Fruit fly (Drosophila melanogaster) whole organism, prepupa: ENCODE results near the gene Shawn.

Experiments
- CG11294 ChIP-seq: fragments of 200-800 bp; sonication (Bioruptor generic); IDR thresholded peaks from 2 replicates; pipeline ENCODE4 v1.3.6; 2022; ENCODE audit warnings: missing biosample characterization, missing genetic modification characterization
- CG11762 ChIP-seq: fragments of 200-800 bp; sonication (Bioruptor generic); optimal IDR thresholded peaks from 3 replicates; lab custom pipeline; 2016; ENCODE audit warnings: missing biosample characterization, missing genetic modification characterization; ENCODE audit not compliant: insufficient read depth
- CG11902 ChIP-seq: fragments of 200-800 bp; sonication (Bioruptor generic); optimal IDR thresholded peaks from 3 replicates; lab custom pipeline; 2016; ENCODE audit warnings: missing biosample characterization, missing genetic modification characterization
- CG1621 ChIP-seq: fragments of 200-800 bp; sonication (Bioruptor generic); optimal IDR thresholded peaks from 3 replicates; lab custom pipeline; 2018; ENCODE audit warnings: missing biosample characterization, mild to moderate bottlenecking, missing genetic modification characterization
- CG16779 ChIP-seq: fragments of 200-800 bp; sonication (Bioruptor generic); optimal IDR thresholded peaks from 3 replicates; lab custom pipeline; 2017; ENCODE audit warnings: missing biosample characterization, mild to moderate bottlenecking, missing genetic modification characterization
- CG3032 ChIP-seq: fragments of 200-800 bp; optimal IDR thresholded peaks from 2 replicates; lab custom pipeline; 2019; ENCODE audit warnings: missing biosample characterization, mild to moderate bottlenecking, missing genetic modification characterization, moderate library complexity
- CG31627 ChIP-seq: fragments of 200-800 bp; sonication (Bioruptor generic); optimal IDR thresholded peaks from 3 replicates; lab custom pipeline; 2016; ENCODE audit warnings: missing biosample characterization, missing genetic modification characterization
- CG34406 ChIP-seq: fragments of 200-800 bp; sonication (Bioruptor generic); optimal IDR thresholded peaks from 3 replicates; lab custom pipeline; 2016; ENCODE audit warnings: missing biosample characterization, missing genetic modification characterization
- CG4318 ChIP-seq: fragments of 200-800 bp; sonication (Bioruptor generic); optimal IDR thresholded peaks from 3 replicates; lab custom pipeline; 2017; ENCODE audit warnings: missing biosample characterization, mild to moderate bottlenecking, missing genetic modification characterization
- CG6163 ChIP-seq: fragments of 200-800 bp; sonication (Bioruptor generic); IDR thresholded peaks from 3 replicates; pipeline ENCODE4 v1.3.6; 2022; ENCODE audit warnings: missing biosample characterization, missing genetic modification characterization
- CG6792 ChIP-seq: fragments of 200-800 bp; sonication (Bioruptor generic); optimal IDR thresholded peaks from 3 replicates; lab custom pipeline; 2016; ENCODE audit warnings: missing biosample characterization, missing genetic modification characterization
- CG6854 ChIP-seq: fragments of 200-800 bp; sonication (Bioruptor generic); optimal IDR thresholded peaks from 2 replicates; lab custom pipeline; 2017; ENCODE audit warnings: missing biosample characterization, mild to moderate bottlenecking, missing genetic modification characterization
- CG8319 ChIP-seq: fragments of 200-800 bp; sonication (Bioruptor generic); optimal IDR thresholded peaks from 3 replicates; lab custom pipeline; 2016; ENCODE audit warnings: missing biosample characterization, missing genetic modification characterization
- Eip78C ChIP-seq: fragments of 200-800 bp; sonication (Bioruptor generic); peaks from one replicate; lab custom pipeline; 2016; ENCODE audit warnings: missing biosample characterization, missing genetic modification characterization
- Ets21C ChIP-seq: fragments of 200-800 bp; sonication (Bioruptor generic); optimal IDR thresholded peaks from 3 replicates; lab custom pipeline; 2016; ENCODE audit warnings: missing biosample characterization, missing genetic modification characterization
- Ets96B ChIP-seq: fragments of 200-800 bp; optimal IDR thresholded peaks from 2 replicates; lab custom pipeline; 2019; ENCODE audit warnings: missing biosample characterization, mild to moderate bottlenecking, missing genetic modification characterization, moderate library complexity
- Gug ChIP-seq: fragments of 200-800 bp; sonication (Bioruptor generic); IDR thresholded peaks from 2 replicates; pipeline ENCODE4 v1.3.6; 2022; ENCODE audit warnings: missing biosample characterization, missing genetic modification characterization
- Hr38 ChIP-seq: sonication (Bioruptor generic); optimal IDR thresholded peaks from 2 replicates; lab custom pipeline; 2016; ENCODE audit warnings: missing biosample characterization, missing genetic modification characterization
- Hr39 ChIP-seq: fragments of 200-800 bp; sonication (Bioruptor generic); optimal IDR thresholded peaks from 2 replicates; lab custom pipeline; 2016; ENCODE audit warnings: missing biosample characterization, missing genetic modification characterization
- Hr4 ChIP-seq: fragments of 200-800 bp; sonication (Bioruptor generic); optimal IDR thresholded peaks from 3 replicates; lab custom pipeline; 2016; ENCODE audit warnings: missing biosample characterization, missing genetic modification characterization
- Met ChIP-seq: fragments of 200-800 bp; sonication (Bioruptor generic); optimal IDR thresholded peaks from 3 replicates; lab custom pipeline; 2016; ENCODE audit warnings: missing biosample characterization, missing genetic modification characterization
- Sox102F ChIP-seq: fragments of 200-800 bp; sonication (Bioruptor generic); optimal IDR thresholded peaks from 2 replicates; lab custom pipeline; 2016; ENCODE audit warnings: missing biosample characterization, mild to moderate bottlenecking, missing genetic modification characterization
- Sox14 ChIP-seq: fragments of 200-800 bp; sonication (Bioruptor generic); optimal IDR thresholded peaks from 3 replicates; lab custom pipeline; 2016; ENCODE audit warnings: missing biosample characterization, missing genetic modification characterization
- Sox15 ChIP-seq: fragments of 200-800 bp; sonication (Bioruptor generic); optimal IDR thresholded peaks from 3 replicates; lab custom pipeline; 2016; ENCODE audit warnings: missing biosample characterization, missing genetic modification characterization
- achi ChIP-seq: fragments of 200-800 bp; sonication (Bioruptor generic); optimal IDR thresholded peaks from 3 replicates; lab custom pipeline; 2016; ENCODE audit warnings: missing biosample characterization, missing genetic modification characterization
- cyc ChIP-seq: fragments of 200-800 bp; sonication (Bioruptor generic); optimal IDR thresholded peaks from 3 replicates; lab custom pipeline; 2016; ENCODE audit warnings: missing biosample characterization, missing genetic modification characterization
- dac ChIP-seq: fragments of 200-800 bp; sonication (Bioruptor generic); optimal IDR thresholded peaks from 2 replicates; lab custom pipeline; 2017; ENCODE audit warnings: missing biosample characterization, mild to moderate bottlenecking, missing genetic modification characterization
- eg ChIP-seq: fragments of 200-800 bp; sonication (Bioruptor generic); IDR thresholded peaks from 3 replicates; pipeline ENCODE4 v1.3.6; 2022; ENCODE audit warnings: missing biosample characterization, missing genetic modification characterization
- esn ChIP-seq: fragments of 200-800 bp; sonication (Bioruptor generic); optimal IDR thresholded peaks from 2 replicates; lab custom pipeline; 2016; ENCODE audit warnings: missing biosample characterization, mild to moderate bottlenecking, missing genetic modification characterization, moderate library complexity
- fd59A ChIP-seq: fragments of 200-800 bp; sonication (Bioruptor generic); optimal IDR thresholded peaks from 2 replicates; lab custom pipeline; 2017; ENCODE audit warnings: missing biosample characterization, mild to moderate bottlenecking, missing genetic modification characterization, missing genetic modification reagents
- fkh ChIP-seq: fragments of 200-800 bp; sonication (Bioruptor generic); optimal IDR thresholded peaks from 3 replicates; lab custom pipeline; 2017; ENCODE audit warnings: missing biosample characterization, mild to moderate bottlenecking, missing genetic modification characterization, moderate library complexity
- lz ChIP-seq: fragments of 200-800 bp; sonication (Bioruptor generic); optimal IDR thresholded peaks from 3 replicates; lab custom pipeline; 2016; ENCODE audit warnings: missing biosample characterization, missing genetic modification characterization
- net ChIP-seq: fragments of 200-800 bp; sonication (Bioruptor generic); optimal IDR thresholded peaks from 3 replicates; lab custom pipeline; 2016; ENCODE audit warnings: missing biosample characterization, missing genetic modification characterization
- spab ChIP-seq: fragments of 200-800 bp; sonication (Bioruptor generic); optimal IDR thresholded peaks from 2 replicates; lab custom pipeline; 2017; ENCODE audit warnings: missing biosample characterization, mild to moderate bottlenecking, missing genetic modification characterization, missing genetic modification reagents

Shawn gene

DNA sequence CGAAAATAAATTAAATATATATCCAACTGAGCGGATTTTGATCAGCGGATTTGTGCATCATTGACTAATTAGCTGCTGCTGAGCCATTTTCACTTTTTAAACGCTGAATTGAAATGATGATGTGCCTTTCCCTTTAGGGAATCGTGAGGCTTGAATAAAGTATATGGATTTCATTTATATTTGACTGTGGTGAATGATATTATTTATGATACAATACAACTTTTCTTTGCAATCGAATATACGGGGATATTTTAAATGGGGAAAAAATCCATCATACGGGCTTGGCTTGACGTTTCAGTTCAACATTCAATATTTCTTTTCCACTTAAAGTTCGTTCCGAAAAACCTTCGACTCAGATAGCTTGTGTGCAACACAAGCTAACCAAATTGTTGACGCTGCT is at the start of gene Shawn, which contains the start of gene Tyler:
Shawn (plus strand) TSS at position 301 of the 400 bp plus-strand sequence.
Tyler (plus strand) TSS at position 301 of the 400 bp plus-strand sequence.
- TF ChIP-seq Hr39 (GFP tag; lab: Kevin White, UChicago), result no peak
- TF ChIP-seq CG11762, result no peak
- TF ChIP-seq, all 60 proteins: peak for 0

dm6 chrX:19565714-19566316 is 45.5 kb upstream of the Shawn start, which contains the start of the genes Grip84 and car:
TSS of gene Grip84 (minus strand) at chrX:19565764.
TSS of gene car (plus strand) at chrX:19566019.
- TF ChIP-seq fkh (GFP tag; lab: Kevin White, UChicago) (no peak), dac (GFP tag; lab: Kevin White, UChicago) (peak; percentile 41), Gug (GFP tag; lab: Robert Waterston, UW) (peak; percentile 63), CG3032 (tag; lab: Kevin White, UChicago) (peak; percentile 73), fd59A (peak; percentile 31), CG34406 (peak; percentile 27), esn (peak; percentile 61), lz (GFP tag; lab: Kevin White, UChicago) (peak; percentile 49), Eip78C (GFP tag; lab: Kevin White, UChicago) (peak; percentile 90), CG16779 (no peak), Ets21C (GFP tag; lab: Kevin White, UChicago) (peak; percentile 43), CG6854 (GFP tag; lab: Kevin White, UChicago) (no peak), achi (GFP tag; lab: Kevin White, UChicago) (peak; percentile 49), Sox102F (no peak), Hr4 (GFP tag; lab: Kevin White, UChicago) (peak; percentile 69), CG6163 (GFP tag; lab: Robert Waterston, UW) (0 out of 3 replicates have a peak, but pooled peaks have one; percentile 48), CG11902 (GFP tag; lab: Kevin White, UChicago) (peak; percentile 28), Met (no peak), cyc (GFP tag; lab: Kevin White, UChicago) (peak; percentile 58), eg (GFP tag; lab: Robert Waterston, UW) (peak; percentile 66), CG1621 (tag; lab: Kevin White, UChicago) (no peak), spab (GFP tag; lab: Kevin White, UChicago) (no peak), Hr38 (GFP tag; lab: Kevin White, UChicago) (no peak), Hr39 (GFP tag; lab: Kevin White, UChicago) (peak; percentile 53), Sox14 (GFP tag; lab: Kevin White, UChicago) (no peak), Sox15 (peak; percentile 66), CG31627 (GFP tag; lab: Kevin White, UChicago) (peak; percentile 54), net (GFP tag; lab: Kevin White, UChicago) (no peak), CG11294 (GFP tag; lab: Robert Waterston, UW) (peak; percentile 56; the same call in 1 of the 2 replicates), Ets96B (peak; percentile 51)

- TF ChIP-seq CG6792 (no peak), CG4318 (GFP tag; lab: Kevin White, UChicago) (no peak)
- TF ChIP-seq, all 60 proteins: peak for 0
These were observed 37.6 kb upstream of the Shawn start for dm6 chrX:19573687-19574086.

DNA sequence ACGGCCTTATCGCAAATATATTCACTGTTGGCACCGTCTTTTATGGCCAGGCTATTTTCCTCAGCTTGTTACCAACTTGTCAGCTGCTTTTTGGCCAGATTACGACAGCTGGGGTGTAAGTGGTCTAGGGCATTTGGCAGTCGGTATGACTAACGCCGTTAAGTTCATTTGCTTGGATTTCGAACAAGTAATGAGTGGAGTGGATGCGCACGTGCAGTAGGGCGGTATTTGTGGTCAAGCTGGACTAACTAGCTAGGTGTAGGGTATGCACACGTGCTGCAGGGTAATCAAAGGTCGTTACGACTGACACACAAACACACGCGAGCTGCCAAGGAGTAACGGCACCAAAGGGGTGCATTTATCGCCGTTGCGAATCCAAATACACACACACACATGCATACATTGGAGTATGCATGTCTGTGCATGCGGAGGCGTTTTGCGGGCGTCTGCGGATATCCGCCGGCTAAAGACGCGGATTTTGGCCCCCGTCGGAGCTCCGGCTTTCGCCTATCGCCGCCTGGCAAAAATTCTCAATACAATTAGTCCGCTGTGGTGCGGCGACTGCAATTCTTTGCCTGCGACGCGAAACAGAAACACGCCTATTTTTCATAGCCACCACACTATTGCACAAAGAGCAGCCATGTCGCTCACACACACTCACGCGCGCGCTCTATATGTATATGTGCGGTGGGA is 33.2 kb upstream of the Shawn start:
- TF ChIP-seq cyc (GFP tag; lab: Kevin White, UChicago) (peak; percentile 14), esn (peak; percentile 10), CG8319 (GFP tag; lab: Kevin White, UChicago) (no peak)
- TF ChIP-seq, all 60 proteins: peak for 2
